Worm (Caenorhabditis elegans): ENCODE measurements around the gene W02G9.3.

W02G9.3 gene

DNA sequence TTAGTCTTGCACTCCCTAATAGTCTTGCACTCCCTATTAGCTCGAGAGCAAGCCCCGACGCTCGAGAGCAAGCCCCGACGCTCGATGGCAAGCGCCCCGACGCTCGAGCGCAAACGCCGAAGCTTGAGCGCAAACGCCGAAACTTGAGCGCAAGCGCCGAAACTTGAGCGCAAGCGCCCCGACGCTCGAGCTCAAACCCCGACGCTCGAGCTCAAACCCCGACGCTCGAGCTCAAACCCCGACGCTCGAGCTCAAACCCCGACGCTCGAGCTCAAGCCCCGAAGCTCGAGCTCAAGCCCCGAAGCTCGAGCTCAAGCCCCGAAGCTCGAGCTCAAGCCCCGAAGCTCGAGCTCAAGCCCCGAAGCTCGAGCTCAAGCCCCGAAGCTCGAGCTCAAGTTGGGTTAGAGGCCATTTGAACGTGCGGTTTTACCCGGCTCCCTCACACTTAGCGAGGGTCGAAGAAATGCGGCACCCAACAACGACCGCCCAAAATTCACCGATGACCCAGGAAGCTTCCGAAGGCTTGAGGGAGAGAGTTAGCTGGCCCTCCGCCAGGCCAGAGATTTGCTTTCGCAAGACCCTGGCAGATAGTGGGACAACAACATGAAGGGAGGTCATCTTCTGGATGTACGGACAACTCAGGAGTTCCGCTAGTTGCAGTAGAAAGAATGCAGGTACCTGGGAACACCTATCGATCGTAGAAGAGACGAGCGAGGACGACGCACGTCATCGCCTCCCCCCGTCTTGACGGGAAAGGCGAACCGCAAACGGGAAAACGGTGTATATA lies 37.8 kb upstream of the W02G9.3 start (continued):
- peak; percentile 45; the same call in 1 of the 2 replicates for TF ChIP-seq mcd-1 (GFP tag; IDR thresholded peaks at IDR 0.05)
- peak; percentile 31; the same call in 1 of the 2 replicates for TF ChIP-seq hsf-1 (GFP tag; IDR thresholded peaks at IDR 0.05)

DNA sequence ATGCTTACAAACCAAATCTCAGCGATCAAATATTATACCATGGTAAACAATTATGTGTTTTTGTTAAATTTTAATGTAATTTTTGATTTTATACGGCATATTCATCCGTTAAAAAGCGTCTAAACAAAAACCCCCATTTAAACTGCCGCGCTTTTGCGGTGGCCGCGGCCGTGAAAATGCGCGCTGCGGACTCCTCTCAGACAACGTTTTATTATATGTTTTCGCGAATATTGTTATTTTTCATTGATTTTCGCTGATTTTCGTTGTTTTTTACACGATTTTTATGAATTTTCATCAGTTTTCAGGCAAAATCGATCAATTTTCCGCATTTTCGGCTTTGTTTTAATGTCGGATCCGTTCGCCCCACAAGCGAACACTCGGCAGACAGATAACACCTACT lies 34.2 kb upstream of the W02G9.3 start, which contains the start of gene W02H5.19:
W02H5.19 (plus strand) TSS at position 346 of the 400 bp plus-strand sequence.
- TF ChIP-seq him-1 (tag; optimal IDR thresholded peaks at IDR 0.05) (peak; percentile 42), tlf-1 (GFP tag; optimal IDR thresholded peaks at IDR 0.05) (no peak), efl-1 (GFP tag; optimal IDR thresholded peaks at IDR 0.05) (peak; percentile 76), C06A6.2 (GFP tag; conservative IDR thresholded peaks at IDR 0.05) (no peak), ceh-27 (GFP tag; optimal IDR thresholded peaks at IDR 0.05) (peak; percentile 85), Y56A3A.18 (GFP tag; IDR thresholded peaks at IDR 0.05) (no peak), Y79H2A.3 (GFP tag; conservative IDR thresholded peaks at IDR 0.05) (no peak), egl-44 (GFP tag; IDR thresholded peaks at IDR 0.05) (no peak), Y67H2A.10 (GFP tag; conservative IDR thresholded peaks at IDR 0.05) (no peak), sdz-38 (tag; optimal IDR thresholded peaks at IDR 0.05) (no peak), F22D6.2 (tag; optimal IDR thresholded peaks at IDR 0.05) (peak; percentile 41), nhr-90 (tag; optimal IDR thresholded peaks at IDR 0.05) (no peak), cebp-2 (GFP tag; IDR thresholded peaks at IDR 0.05) (0 out of 2 replicates have a peak, but pooled peaks have one; percentile 19), zfh-2 (GFP tag; conservative IDR thresholded peaks at IDR 0.05) (no peak), bed-2 (GFP tag; IDR thresholded peaks at IDR 0.05) (peak; percentile 93), aptf-2 (GFP tag; conservative IDR thresholded peaks at IDR 0.05) (no peak), lir-1 (GFP tag; conservative IDR thresholded peaks at IDR 0.05) (peak; percentile 69; the same call in 1 of the 2 replicates), ets-4 (GFP tag; optimal IDR thresholded peaks at IDR 0.05) (no peak), hrde-1 (tag; optimal IDR thresholded peaks at IDR 0.05; ENCODE audit: borderline replicate concordance) (no peak), F37B4.10 (GFP tag; IDR thresholded peaks at IDR 0.05) (no peak), F39B2.1 (GFP tag; IDR thresholded peaks at IDR 0.05) (no peak), F57C9.4 (tag; optimal IDR thresholded peaks at IDR 0.05) (no peak), die-1 (tag; optimal IDR thresholded peaks at IDR 0.05) (no peak), K12H6.12 (tag; optimal IDR thresholded peaks at IDR 0.05) (peak; percentile 71), lin-54 (GFP tag; optimal IDR thresholded peaks at IDR 0.05) (peak; percentile 99), B0019.2 (GFP tag; conservative IDR thresholded peaks at IDR 0.05) (no peak; the same call in 1 of the 2 replicates), ekl-4 (GFP tag; IDR thresholded peaks at IDR 0.05) (0 out of 2 replicates have a peak, but pooled peaks have one; percentile 62), ztf-3 (GFP tag; optimal IDR thresholded peaks at IDR 0.05) (no peak), ceh-40 (GFP tag; IDR thresholded peaks at IDR 0.05) (no peak), mcd-1 (GFP tag; IDR thresholded peaks at IDR 0.05) (peak; percentile 87), nfya-2 (GFP tag; IDR thresholded peaks at IDR 0.05) (no peak), lin-26 (GFP tag; IDR thresholded peaks at IDR 0.05) (no peak), bed-1 (GFP tag; IDR thresholded peaks at IDR 0.05) (no peak), ceh-91 (GFP tag; IDR thresholded peaks at IDR 0.05) (peak; percentile 48; the same call in 1 of the 2 replicates), snpc-4 (GFP tag; optimal IDR thresholded peaks at IDR 0.05) (no peak), snpc-4 (tag; optimal IDR thresholded peaks at IDR 0.05) (peak in 1 of 4 experiments; percentile 30), dpl-1 (GFP tag; optimal IDR thresholded peaks at IDR 0.05) (peak; percentile 85), somi-1 (GFP tag; optimal IDR thresholded peaks at IDR 0.05) (no peak), madf-3 (GFP tag; IDR thresholded peaks at IDR 0.05) (peak; percentile 78), nhr-120 (GFP tag; IDR thresholded peaks at IDR 0.05) (no peak), F10E7.11 (tag; optimal IDR thresholded peaks at IDR 0.05) (no peak), F55B11.4 (tag; optimal IDR thresholded peaks at IDR 0.05; ENCODE audit: borderline replicate concordance, insufficient read depth) (no peak), F57A8.1 (GFP tag; optimal IDR thresholded peaks at IDR 0.05) (no peak), egl-18 (GFP tag; IDR thresholded peaks at IDR 0.05) (no peak), rcor-1 (GFP tag; IDR thresholded peaks at IDR 0.05) (0 out of 2 replicates have a peak, but pooled peaks have one; percentile 23)
